Worm (Caenorhabditis elegans) whole organism, late embryonic: ENCODE results near the gene C15F1.2.

Source experiments
- ceh-34 ChIP-seq: sonication (generic microtip); optimal IDR thresholded peaks from 2 replicates; lab custom pipeline; 2016; ENCODE audit warnings: mild to moderate bottlenecking, missing genetic modification characterization, missing compliant biosample characterization
- fkh-10 ChIP-seq: fragments of 150-350 bp; optimal IDR thresholded peaks from 2 replicates; lab custom pipeline; 2014; ENCODE audit warnings: missing biosample characterization, missing genetic modification reagents, missing genetic modification characterization
- odd-2 ChIP-seq: sonication (generic microtip); optimal IDR thresholded peaks from 2 replicates; lab custom pipeline; 2017; ENCODE audit warnings: antibody characterized with exemption, mild to moderate bottlenecking, missing genetic modification characterization, missing compliant biosample characterization
- pqm-1 ChIP-seq: sonication (generic microtip); optimal IDR thresholded peaks from 2 replicates; lab custom pipeline; 2016; ENCODE audit warnings: missing genetic modification characterization, missing compliant biosample characterization
- syd-9 ChIP-seq: sonication (generic microtip); optimal IDR thresholded peaks from 2 replicates; lab custom pipeline; 2016; ENCODE audit warnings: mild to moderate bottlenecking, missing genetic modification characterization, moderate library complexity, missing compliant biosample characterization
- tbx-2 ChIP-seq: sonication (generic microtip); optimal IDR thresholded peaks from 2 replicates; lab custom pipeline; 2016; ENCODE audit warnings: missing genetic modification characterization, missing compliant biosample characterization

DNA sequence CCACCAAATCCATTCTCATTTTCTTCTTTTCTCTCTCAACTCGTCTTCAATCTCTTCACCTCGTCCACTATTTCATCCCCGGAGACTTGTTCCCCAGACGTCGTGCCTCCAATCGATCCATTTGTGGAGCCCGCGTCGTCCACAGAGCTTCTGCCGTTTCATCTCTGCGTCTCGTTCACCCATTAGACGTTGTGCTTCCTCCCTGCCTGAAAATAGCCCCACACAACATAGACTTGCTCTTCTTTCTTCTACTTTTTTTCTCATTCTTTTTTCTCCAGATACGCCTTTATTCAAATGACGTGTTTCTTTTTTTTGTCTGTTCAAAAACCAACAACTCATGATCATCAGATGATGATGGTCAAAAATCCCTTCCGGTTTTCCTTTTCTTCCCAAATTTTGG, 13.2 kb downstream of the C15F1.2 start:
- TF ChIP-seq odd-2 (no peak), ceh-34 (tag; lab: Kevin White, UChicago) (peak; percentile 33), tbx-2 (tag; lab: Kevin White, UChicago) (peak; percentile 26), pqm-1 (tag; lab: Kevin White, UChicago) (no peak), syd-9 (tag; lab: Kevin White, UChicago) (no peak), fkh-10 (GFP tag; lab: Kevin White, UChicago) (no peak)
